Fruit fly (Drosophila melanogaster) whole organism, embryonic: ENCODE data around the gene CG2059.

Experiments used
- Asciz ChIP-seq: fragments of 200-800 bp; sonication (Bioruptor generic); optimal IDR thresholded peaks from 2 replicates; lab custom pipeline; 2017; ENCODE audit warnings: missing biosample characterization, mild to moderate bottlenecking, missing genetic modification characterization, missing genetic modification reagents
- Bdp1 ChIP-seq: fragments of 200-800 bp; sonication (Bioruptor generic); optimal IDR thresholded peaks from 3 replicates; lab custom pipeline; 2016; ENCODE audit warnings: missing biosample characterization, missing genetic modification characterization
- CG10147 ChIP-seq: fragments of 200-800 bp; sonication (Bioruptor generic); optimal IDR thresholded peaks from 2 replicates; lab custom pipeline; 2019; ENCODE audit warnings: missing biosample characterization, mild to moderate bottlenecking, missing genetic modification characterization, moderate library complexity
- CG13424 ChIP-seq: fragments of 200-800 bp; sonication (Bioruptor generic); optimal IDR thresholded peaks from 2 replicates; lab custom pipeline; 2019; ENCODE audit warnings: missing biosample characterization, mild to moderate bottlenecking, missing genetic modification characterization, moderate library complexity
- CG14965 ChIP-seq: fragments of 200-800 bp; sonication (Bioruptor generic); optimal IDR thresholded peaks from 2 replicates; lab custom pipeline; 2016; ENCODE audit warnings: missing biosample characterization, missing genetic modification characterization, borderline replicate concordance
- CG16813 ChIP-seq: fragments of 200-800 bp; sonication (Bioruptor generic); IDR thresholded peaks from 3 replicates; pipeline ENCODE4 v1.3.6; 2022; ENCODE audit warnings: missing biosample characterization, missing genetic modification characterization; ENCODE audit not compliant: partially characterized antibody
- CG1792 ChIP-seq: fragments of 200-800 bp; sonication (Bioruptor generic); optimal IDR thresholded peaks from 2 replicates; lab custom pipeline; 2016; ENCODE audit warnings: missing biosample characterization, missing genetic modification characterization
- CG18011 ChIP-seq: fragments of 200-800 bp; sonication (Bioruptor generic); optimal IDR thresholded peaks from 2 replicates; lab custom pipeline; 2017; ENCODE audit warnings: missing biosample characterization, missing genetic modification characterization, mild to moderate bottlenecking, moderate library complexity, missing genotype
- CG18599 ChIP-seq: fragments of 200-800 bp; sonication (Bioruptor generic); optimal IDR thresholded peaks from 3 replicates; lab custom pipeline; 2017; ENCODE audit warnings: missing biosample characterization, missing genetic modification characterization, mild to moderate bottlenecking, moderate library complexity, missing genetic modification reagents
- CG42726 ChIP-seq: fragments of 200-800 bp; sonication (Bioruptor generic); IDR thresholded peaks from 2 replicates; pipeline ENCODE4 v1.3.6; 2022; ENCODE audit warnings: missing biosample characterization, missing genetic modification characterization; ENCODE audit not compliant: partially characterized antibody
- CG4328 ChIP-seq: fragments of 200-800 bp; sonication (Bioruptor generic); optimal IDR thresholded peaks from 3 replicates; lab custom pipeline; 2017; ENCODE audit warnings: missing biosample characterization, missing genetic modification reagents, missing genetic modification characterization
- CG6683 ChIP-seq: fragments of 200-800 bp; sonication (Bioruptor generic); optimal IDR thresholded peaks from 2 replicates; lab custom pipeline; 2017; ENCODE audit warnings: missing biosample characterization, mild to moderate bottlenecking, missing genetic modification characterization, missing genetic modification reagents
- CG6813 ChIP-seq: fragments of 200-800 bp; sonication (Bioruptor generic); optimal IDR thresholded peaks from 2 replicates; lab custom pipeline; 2017; ENCODE audit warnings: missing biosample characterization, missing genetic modification characterization, mild to moderate bottlenecking, moderate library complexity, missing genetic modification reagents
- CG8359 ChIP-seq: fragments of 200-800 bp; sonication (Bioruptor generic); optimal IDR thresholded peaks from 2 replicates; lab custom pipeline; 2017; ENCODE audit warnings: missing biosample characterization, mild to moderate bottlenecking, missing genetic modification characterization, borderline replicate concordance
- CG8924 ChIP-seq: fragments of 200-800 bp; optimal IDR thresholded peaks from 3 replicates; lab custom pipeline; 2019; ENCODE audit warnings: missing biosample characterization, mild to moderate bottlenecking, missing genetic modification characterization, moderate library complexity
- CrebB ChIP-seq: fragments of 200-800 bp; sonication (Bioruptor generic); optimal IDR thresholded peaks from 3 replicates; lab custom pipeline; 2018; ENCODE audit warnings: missing biosample characterization, mild to moderate bottlenecking, missing genetic modification characterization
- D19A ChIP-seq: fragments of 200-800 bp; optimal IDR thresholded peaks from 3 replicates; lab custom pipeline; 2019; ENCODE audit warnings: missing biosample characterization, mild to moderate bottlenecking, missing genetic modification characterization, moderate library complexity
- Dll ChIP-seq: fragments of 200-800 bp; sonication (Bioruptor generic); IDR thresholded peaks from 4 replicates; pipeline ENCODE4 v1.3.6; 2022; ENCODE audit warnings: missing biosample characterization, missing genetic modification characterization; ENCODE audit not compliant: partially characterized antibody
- Eip74EF ChIP-seq, 2 experiments: fragments of 200-800 bp in 1 of 2; fragments of >200 bp in 1 of 2; sonication (Bioruptor generic) in 1 of 2; optimal IDR thresholded peaks; 2 replicates each; lab custom pipeline; 2017 to 2019; ENCODE audit warnings: missing biosample characterization in 2 of 2, missing genetic modification characterization in 2 of 2, mild to moderate bottlenecking in 1 of 2, moderate library complexity in 1 of 2
- GATAe ChIP-seq: fragments of 200-800 bp; sonication (Bioruptor generic); conservative IDR thresholded peaks from 2 replicates; pipeline ENCODE4 v1.3.6; 2022; ENCODE audit warnings: missing biosample characterization, missing genetic modification characterization
- Hr51 ChIP-seq, 2 experiments: fragments of 200-800 bp; sonication (Bioruptor generic); optimal IDR thresholded peaks; 2 replicates in 1 of 2; 3 replicates in 1 of 2; lab custom pipeline; 2016 to 2018; ENCODE audit warnings: missing biosample characterization in 2 of 2, missing genetic modification characterization in 2 of 2, mild to moderate bottlenecking in 1 of 2, moderate library complexity in 1 of 2
- Lim3 ChIP-seq: fragments of 200-800 bp; sonication (Bioruptor generic); IDR thresholded peaks from 2 replicates; pipeline ENCODE4 v1.3.6; 2022; ENCODE audit warnings: missing biosample characterization, missing genetic modification characterization
- Max ChIP-seq: fragments of 200-800 bp; sonication (Bioruptor generic); optimal IDR thresholded peaks from 2 replicates; lab custom pipeline; 2016; ENCODE audit warnings: missing biosample characterization, mild to moderate bottlenecking, missing genetic modification characterization
- NK7.1 ChIP-seq: fragments of 200-800 bp; sonication (Bioruptor generic); optimal IDR thresholded peaks from 3 replicates; lab custom pipeline; 2016; ENCODE audit warnings: missing biosample characterization, missing genetic modification characterization
- Six4 ChIP-seq: fragments of 200-800 bp; sonication (Bioruptor generic); optimal IDR thresholded peaks from 2 replicates; lab custom pipeline; 2016; ENCODE audit warnings: missing biosample characterization, missing genetic modification characterization
- Taf1 ChIP-seq: fragments of 200-800 bp; sonication (Bioruptor generic); IDR thresholded peaks from 2 replicates; pipeline ENCODE4 v1.3.6; 2022; ENCODE audit warnings: missing biosample characterization, missing genetic modification characterization
- ac ChIP-seq: fragments of 200-800 bp; sonication (Bioruptor generic); optimal IDR thresholded peaks from 3 replicates; lab custom pipeline; 2017; ENCODE audit warnings: missing biosample characterization, mild to moderate bottlenecking, missing genetic modification characterization
- ara ChIP-seq: fragments of 200-800 bp; sonication (Bioruptor generic); IDR thresholded peaks from 2 replicates; pipeline ENCODE4 v1.3.6; 2022; ENCODE audit warnings: missing biosample characterization, missing genetic modification characterization
- chif ChIP-seq, 2 experiments: fragments of 200-800 bp; sonication (Bioruptor generic); optimal IDR thresholded peaks; 3 replicates each; lab custom pipeline; 2016; ENCODE audit warnings: missing biosample characterization in 2 of 2, missing genetic modification characterization in 2 of 2
- chinmo ChIP-seq: fragments of 200-800 bp; sonication (Bioruptor generic); IDR thresholded peaks from 4 replicates; pipeline ENCODE4 v1.3.6; 2022; ENCODE audit warnings: missing biosample characterization, missing genetic modification characterization; ENCODE audit not compliant: partially characterized antibody
- danr ChIP-seq: fragments of 200-800 bp; sonication (Bioruptor generic); IDR thresholded peaks from 2 replicates; pipeline ENCODE4 v1.3.6; 2022; ENCODE audit warnings: missing biosample characterization, missing genetic modification characterization
- disco-r ChIP-seq: fragments of 200-800 bp; sonication (Bioruptor generic); optimal IDR thresholded peaks from 2 replicates; lab custom pipeline; 2016; ENCODE audit warnings: missing biosample characterization, missing genetic modification characterization
- en ChIP-seq: fragments of 200-800 bp; sonication (Bioruptor generic); optimal IDR thresholded peaks from 2 replicates; lab custom pipeline; 2016; ENCODE audit warnings: missing biosample characterization, missing genetic modification characterization
- eyg ChIP-seq: fragments of 200-800 bp; sonication (Bioruptor generic); optimal IDR thresholded peaks from 3 replicates; lab custom pipeline; 2016; ENCODE audit warnings: missing biosample characterization, missing genetic modification characterization
- gce ChIP-seq: fragments of 200-800 bp; sonication (Bioruptor generic); IDR thresholded peaks from 3 replicates; pipeline ENCODE4 v1.3.6; 2022; ENCODE audit warnings: missing biosample characterization, missing genetic modification characterization
- gcm2 ChIP-seq: fragments of 200-800 bp; sonication (Bioruptor generic); optimal IDR thresholded peaks from 2 replicates; lab custom pipeline; 2016; ENCODE audit warnings: missing biosample characterization, missing genetic modification characterization
- jumu ChIP-seq: fragments of 200-800 bp; sonication (Bioruptor generic); optimal IDR thresholded peaks from 3 replicates; lab custom pipeline; 2016; ENCODE audit warnings: missing biosample characterization, missing genetic modification characterization
- nmo ChIP-seq: fragments of 200-800 bp; sonication (Bioruptor generic); optimal IDR thresholded peaks from 2 replicates; lab custom pipeline; 2018; ENCODE audit warnings: missing biosample characterization, mild to moderate bottlenecking, missing genetic modification characterization, moderate library complexity
- psq ChIP-seq: fragments of 200-800 bp; sonication (Bioruptor generic); optimal IDR thresholded peaks from 2 replicates; lab custom pipeline; 2017; ENCODE audit warnings: missing biosample characterization, missing genetic modification characterization
- seq ChIP-seq: fragments of 200-800 bp; sonication (Bioruptor generic); IDR thresholded peaks from 2 replicates; pipeline ENCODE4 v1.3.6; 2022; ENCODE audit warnings: missing biosample characterization, missing genetic modification characterization
- so ChIP-seq: fragments of 200-800 bp; sonication (Bioruptor generic); IDR thresholded peaks from 3 replicates; pipeline ENCODE4 v1.3.6; 2022; ENCODE audit warnings: missing biosample characterization, missing genetic modification characterization
- sr ChIP-seq: fragments of 200-800 bp; sonication (Bioruptor generic); IDR thresholded peaks from 3 replicates; pipeline ENCODE4 v1.3.6; 2022; ENCODE audit warnings: missing biosample characterization, missing genetic modification characterization
- trem ChIP-seq: fragments of 200-800 bp; optimal IDR thresholded peaks from 3 replicates; lab custom pipeline; 2019; ENCODE audit warnings: missing biosample characterization, mild to moderate bottlenecking, missing genetic modification characterization, moderate library complexity
- trh ChIP-seq: fragments of 200-800 bp; sonication (Bioruptor generic); optimal IDR thresholded peaks from 2 replicates; lab custom pipeline; 2016; ENCODE audit warnings: missing biosample characterization, missing genetic modification characterization
- vvl ChIP-seq: fragments of 200-800 bp; sonication (Bioruptor generic); IDR thresholded peaks from 2 replicates; pipeline ENCODE4 v1.3.6; 2022; ENCODE audit warnings: missing biosample characterization, missing genetic modification characterization
- zen ChIP-seq: fragments of 200-800 bp; sonication (Bioruptor generic); optimal IDR thresholded peaks from 3 replicates; lab custom pipeline; 2018; ENCODE audit warnings: missing biosample characterization, mild to moderate bottlenecking, missing genetic modification characterization, moderate library complexity
- zen2 ChIP-seq: fragments of 200-800 bp; sonication (Bioruptor generic); IDR thresholded peaks from 3 replicates; pipeline ENCODE4 v1.3.6; 2022; ENCODE audit warnings: missing biosample characterization, missing genetic modification characterization; ENCODE audit not compliant: partially characterized antibody

Gene CG2059

dm6 chrX:7336962-7337844 lies 51.0 kb downstream of the CG2059 start, which contains the start of gene CBP (continued):
- TF ChIP-seq trem (peak; percentile 97), GATAe (GFP tag; lab: Robert Waterston, UW) (peak; percentile 57), CG13424 (peak; percentile 98), CG18599 (peak; percentile 97), chif (GFP tag; optimal IDR thresholded peaks at IDR 0.05; lab: Kevin White, UChicago) (peak; percentile 96 to 99), CG18011 (GFP tag; lab: Kevin White, UChicago) (peak; percentile 85), zen (tag; lab: Kevin White, UChicago) (peak; percentile 98), CG10147 (GFP tag; lab: Kevin White, UChicago) (peak; percentile 95), trh (GFP tag; lab: Kevin White, UChicago) (peak; percentile 92), disco-r (peak; percentile 94), CG6813 (GFP tag; lab: Kevin White, UChicago) (peak; percentile 98), Lim3 (GFP tag; lab: Robert Waterston, UW) (peak; percentile 89), danr (GFP tag; lab: Robert Waterston, UW) (peak; percentile 93), D19A (peak; percentile 97), so (GFP tag; lab: Robert Waterston, UW) (peak; percentile 96), seq (GFP tag; lab: Robert Waterston, UW) (peak; percentile 97), Taf1 (GFP tag; lab: Robert Waterston, UW) (peak; percentile 73), vvl (peak; percentile 98), ara (GFP tag; lab: Robert Waterston, UW) (peak; percentile 98), nmo (peak; percentile 99), Dll (GFP tag; lab: Robert Waterston, UW) (no peak), Bdp1 (GFP tag; lab: Kevin White, UChicago) (peak; percentile 93), Asciz (GFP tag; lab: Kevin White, UChicago) (peak; percentile 98), Max (GFP tag; lab: Kevin White, UChicago) (peak; percentile 95), jumu (GFP tag; lab: Kevin White, UChicago) (peak; percentile 97), CG4328 (GFP tag; lab: Kevin White, UChicago) (peak; percentile 93), ac (GFP tag; lab: Kevin White, UChicago) (peak; percentile 99), eyg (GFP tag; lab: Kevin White, UChicago) (peak; percentile 93), zen2 (GFP tag; lab: Robert Waterston, UW) (no peak), gce (peak; percentile 95), NK7.1 (GFP tag; lab: Kevin White, UChicago) (peak; percentile 94), chinmo (GFP tag; lab: Robert Waterston, UW) (peak; percentile 65; the same call in 2 of the 4 replicates), CG8359 (GFP tag; lab: Kevin White, UChicago) (peak; percentile 95), CG14965 (GFP tag; lab: Kevin White, UChicago) (peak; percentile 79), CG42726 (no peak), Eip74EF (GFP tag; optimal IDR thresholded peaks at IDR 0.05; lab: Kevin White, UChicago) (peak in 1 of 2 experiments; percentile 98), gcm2 (GFP tag; lab: Kevin White, UChicago) (peak; percentile 93), CG8924 (tag; lab: Kevin White, UChicago) (peak; percentile 99), CG6683 (GFP tag; lab: Kevin White, UChicago) (peak; percentile 92), psq (peak; percentile 96), Six4 (GFP tag; lab: Kevin White, UChicago) (peak; percentile 98), sr (GFP tag; lab: Robert Waterston, UW) (peak; percentile 91; the same call in 2 of the 3 replicates), Hr51 (GFP tag; optimal IDR thresholded peaks at IDR 0.05; lab: Kevin White, UChicago) (peak; percentile 95 to 98), CrebB (peak; percentile 97), en (GFP tag; lab: Kevin White, UChicago) (peak; percentile 97), CG16813 (no peak), CG1792 (GFP tag; lab: Kevin White, UChicago) (peak; percentile 95)
